Fruit fly (Drosophila melanogaster) whole organism, adult: ENCODE measurements around the gene CG33287.

Experiments
- Hr96 ChIP-seq: fragments of 200-800 bp; sonication (Bioruptor generic); optimal IDR thresholded peaks from 2 replicates; lab custom pipeline; 2016; ENCODE audit warnings: missing biosample characterization, missing genetic modification characterization
- ovo ChIP-seq: fragments of 200-800 bp; sonication (Bioruptor generic); optimal IDR thresholded peaks from 2 replicates; lab custom pipeline; 2016; ENCODE audit warnings: missing biosample characterization, missing genetic modification characterization

- TF ChIP-seq ovo (GFP tag; lab: Kevin White, UChicago) (no peak), Hr96 (GFP tag; lab: Kevin White, UChicago) (no peak)
These were observed 16.5 kb upstream of the CG33287 start for dm6 chr3L:20986929-20987363.
